Worm (Caenorhabditis elegans): ENCODE measurements around the gene sru-29.

The sru-29 gene

DNA sequence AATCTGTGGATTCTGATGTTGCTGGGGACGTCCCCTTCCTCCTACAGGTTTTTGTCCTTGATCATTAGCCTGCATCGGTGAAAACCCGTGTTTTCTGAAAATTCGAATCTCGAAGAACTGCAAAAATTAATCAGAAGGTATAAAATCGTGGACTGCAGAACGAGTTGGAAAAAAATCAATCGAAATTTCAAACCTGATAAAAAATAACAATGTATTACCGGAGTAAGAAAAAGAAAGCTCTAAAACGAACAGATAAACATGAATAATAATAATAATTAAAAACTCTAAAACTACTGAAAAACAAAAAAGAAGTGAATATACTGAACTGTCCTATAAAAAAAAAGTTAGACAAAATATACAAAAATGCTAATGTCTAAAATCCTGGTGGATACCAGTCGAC, 28.3 kb upstream of the sru-29 start, which contains the start of gene F46B6.5:
TSS of gene F46B6.5 (minus strand) at position 101 of the 400 bp plus-strand sequence.
- TF ChIP-seq hlh-12 (tag; optimal IDR thresholded peaks at IDR 0.05) = no peak
- TF ChIP-seq ztf-25 (GFP tag; IDR thresholded peaks at IDR 0.05) = 0 out of 2 replicates have a peak, but pooled peaks have one; percentile 38
- no peak for TF ChIP-seq pha-4 (tag; optimal IDR thresholded peaks at IDR 0.05)

DNA sequence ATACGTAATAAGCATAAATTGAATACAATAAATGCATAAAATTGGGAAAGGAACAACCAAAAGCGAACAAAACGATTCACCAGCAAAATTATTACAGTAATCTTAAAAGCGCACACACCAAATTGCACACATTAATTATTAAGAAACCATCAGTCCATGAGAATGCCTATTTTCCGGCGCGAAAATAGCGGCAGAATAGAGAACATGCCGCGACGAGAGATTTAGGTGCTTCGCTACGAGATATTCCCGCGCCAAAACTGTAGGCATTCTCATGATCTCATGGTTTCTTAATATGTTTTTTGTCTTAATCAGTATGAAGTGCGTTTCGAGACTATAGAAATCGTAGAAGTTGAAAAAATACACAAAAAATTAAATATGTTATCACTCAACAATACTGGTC, 27.0 kb upstream of the sru-29 start:
- TF ChIP-seq Y79H2A.3 (GFP tag; conservative IDR thresholded peaks at IDR 0.05) (no peak), madf-8 (GFP tag; conservative IDR thresholded peaks at IDR 0.05) (0 out of 2 replicates have a peak, but pooled peaks have one; percentile 21), nfyb-1 (GFP tag; IDR thresholded peaks at IDR 0.05) (no peak), madf-6 (GFP tag; IDR thresholded peaks at IDR 0.05) (peak; percentile 82), dpl-1 (GFP tag; optimal IDR thresholded peaks at IDR 0.05) (peak; percentile 21), repo-1 (tag; optimal IDR thresholded peaks at IDR 0.05) (no peak), ceh-40 (GFP tag; IDR thresholded peaks at IDR 0.05) (no peak), ztf-22 (GFP tag; optimal IDR thresholded peaks at IDR 0.05) (no peak), nhr-27 (tag; optimal IDR thresholded peaks at IDR 0.05) (no peak), die-1 (tag; optimal IDR thresholded peaks at IDR 0.05) (no peak), efl-1 (GFP tag; optimal IDR thresholded peaks at IDR 0.05) (peak; percentile 56), ZK185.1 (tag; optimal IDR thresholded peaks at IDR 0.05; ENCODE audit: poor library complexity, severe bottlenecking) (no peak), K11D2.4 (GFP tag; IDR thresholded peaks at IDR 0.05) (no peak), hmg-1.2 (GFP tag; IDR thresholded peaks at IDR 0.05) (no peak), hsf-1 (GFP tag; IDR thresholded peaks at IDR 0.05) (no peak), F33H1.4 (GFP tag; IDR thresholded peaks at IDR 0.05) (peak; percentile 6; the same call in 1 of the 2 replicates), ceh-91 (GFP tag; IDR thresholded peaks at IDR 0.05) (peak; percentile 50; the same call in 1 of the 2 replicates), xnd-1 (tag; optimal IDR thresholded peaks at IDR 0.05) (peak; percentile 49), lsl-1 (GFP tag; optimal IDR thresholded peaks at IDR 0.05) (peak; percentile 45)

DNA sequence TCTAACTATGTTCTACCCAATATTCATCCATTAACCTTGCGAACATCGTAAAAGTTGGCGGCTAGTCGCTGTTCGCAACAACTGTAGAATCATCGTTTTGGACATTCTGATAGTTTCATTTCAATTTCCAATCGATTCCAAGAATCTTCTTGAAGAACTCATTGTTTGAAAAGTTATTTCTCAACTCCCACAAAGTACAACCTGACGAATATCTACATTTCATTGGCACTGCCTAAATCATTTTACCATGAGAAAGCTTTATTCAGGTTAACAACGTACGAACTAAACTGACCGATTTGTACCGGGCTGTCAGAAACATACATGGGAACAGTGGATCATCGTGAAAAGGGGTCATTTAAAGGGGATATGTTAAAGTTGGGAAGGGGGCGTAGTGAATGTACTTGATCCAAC, 24.5 kb upstream of the sru-29 start, which contains the start of gene F46B6.6:
TSS of gene F46B6.6 (minus strand) at position 148 of the 411 bp plus-strand sequence.
- TF ChIP-seq mel-28 (tag; optimal IDR thresholded peaks at IDR 0.05; ENCODE audit: borderline replicate concordance) (no peak), F10E7.11 (tag; optimal IDR thresholded peaks at IDR 0.05) (peak; percentile 13), F52B5.7 (tag; optimal IDR thresholded peaks at IDR 0.05) (peak; percentile 53), mes-4 (tag; optimal IDR thresholded peaks at IDR 0.05) (no peak), nhr-27 (tag; optimal IDR thresholded peaks at IDR 0.05) (peak; percentile 22), ceh-79 (tag; optimal IDR thresholded peaks at IDR 0.05) (no peak), sea-2 (GFP tag; IDR thresholded peaks at IDR 0.05) (no peak), ztf-25 (GFP tag; IDR thresholded peaks at IDR 0.05) (no peak), repo-1 (tag; optimal IDR thresholded peaks at IDR 0.05) (peak; percentile 92), tbx-9 (tag; optimal IDR thresholded peaks at IDR 0.05; ENCODE audit: borderline replicate concordance) (no peak), attf-6 (GFP tag; IDR thresholded peaks at IDR 0.05) (no peak), snpc-1.1 (tag; optimal IDR thresholded peaks at IDR 0.05; ENCODE audit: insufficient read depth) (peak; percentile 11), madf-10 (tag; optimal IDR thresholded peaks at IDR 0.05) (no peak), ztf-3 (GFP tag; optimal IDR thresholded peaks at IDR 0.05) (peak; percentile 8), fkh-3 (tag; optimal IDR thresholded peaks at IDR 0.05) (no peak), attf-3 (GFP tag; conservative IDR thresholded peaks at IDR 0.05) (no peak), ets-4 (GFP tag; optimal IDR thresholded peaks at IDR 0.05) (no peak), Y53G8AR.9 (GFP tag; conservative IDR thresholded peaks at IDR 0.05) (0 out of 2 replicates have a peak, but pooled peaks have one; percentile 57), ztf-22 (GFP tag; optimal IDR thresholded peaks at IDR 0.05) (no peak), athp-1 (tag; optimal IDR thresholded peaks at IDR 0.05) (peak; percentile 62), mxl-1 (tag; optimal IDR thresholded peaks at IDR 0.05) (no peak), zfh-2 (GFP tag; conservative IDR thresholded peaks at IDR 0.05) (no peak), ceh-40 (GFP tag; IDR thresholded peaks at IDR 0.05) (no peak), ztf-28 (GFP tag; IDR thresholded peaks at IDR 0.05) (no peak), hmg-20 (GFP tag; IDR thresholded peaks at IDR 0.05) (no peak), cebp-2 (GFP tag; IDR thresholded peaks at IDR 0.05) (no peak), snpc-3.4 (tag; optimal IDR thresholded peaks at IDR 0.05) (no peak), chd-7 (tag; optimal IDR thresholded peaks at IDR 0.05) (peak; percentile 80), nhr-80 (tag; optimal IDR thresholded peaks at IDR 0.05) (no peak)

Measured in whole organism, young adult.